Fruit fly (Drosophila melanogaster) whole organism, wandering third instar larva: ENCODE data around the gene alpha-Man-Ia.

Experiments used
- Abd-B ChIP-seq: fragments of >200 bp; optimal IDR thresholded peaks from 2 replicates; lab custom pipeline; 2017; ENCODE audit warnings: missing biosample characterization, missing genetic modification characterization
- Dif ChIP-seq: fragments of 200-275, 200-300 bp; sonication (Bioruptor generic); optimal IDR thresholded peaks from 2 replicates; lab custom pipeline; 2018; ENCODE audit warnings: missing biosample characterization, missing genetic modification characterization; ENCODE audit not compliant: partially characterized antibody
- Hr83 ChIP-seq: fragments of 200-300 bp; sonication (Bioruptor generic); optimal IDR thresholded peaks from 2 replicates; lab custom pipeline; 2016; ENCODE audit warnings: missing biosample characterization, mild to moderate bottlenecking, missing genetic modification characterization, moderate library complexity; ENCODE audit not compliant: poor library complexity, severe bottlenecking
- Myc ChIP-seq: fragments of >200 bp; optimal IDR thresholded peaks from 2 replicates; lab custom pipeline; 2017
- lola ChIP-seq: fragments of >200 bp; optimal IDR thresholded peaks from 2 replicates; lab custom pipeline; 2017; ENCODE audit warnings: missing biosample characterization, missing genetic modification characterization
- pan ChIP-seq: fragments of >200 bp; optimal IDR thresholded peaks from 2 replicates; lab custom pipeline; 2017
- sage ChIP-seq: fragments of 200-800 bp; sonication (Bioruptor generic); optimal IDR thresholded peaks from 2 replicates; lab custom pipeline; 2016; ENCODE audit warnings: missing biosample characterization, mild to moderate bottlenecking, missing genetic modification characterization
- sv ChIP-seq: fragments of 200-800 bp; sonication (Bioruptor generic); optimal IDR thresholded peaks from 3 replicates; lab custom pipeline; 2016; ENCODE audit warnings: missing biosample characterization, missing genetic modification characterization
- tai ChIP-seq: sonication (Bioruptor generic); optimal IDR thresholded peaks from 2 replicates; lab custom pipeline; 2016; ENCODE audit warnings: missing biosample characterization, missing genetic modification characterization
- usp ChIP-seq: fragments of >200 bp; optimal IDR thresholded peaks from 2 replicates; lab custom pipeline; 2017; ENCODE audit warnings: missing biosample characterization, missing genetic modification characterization

DNA sequence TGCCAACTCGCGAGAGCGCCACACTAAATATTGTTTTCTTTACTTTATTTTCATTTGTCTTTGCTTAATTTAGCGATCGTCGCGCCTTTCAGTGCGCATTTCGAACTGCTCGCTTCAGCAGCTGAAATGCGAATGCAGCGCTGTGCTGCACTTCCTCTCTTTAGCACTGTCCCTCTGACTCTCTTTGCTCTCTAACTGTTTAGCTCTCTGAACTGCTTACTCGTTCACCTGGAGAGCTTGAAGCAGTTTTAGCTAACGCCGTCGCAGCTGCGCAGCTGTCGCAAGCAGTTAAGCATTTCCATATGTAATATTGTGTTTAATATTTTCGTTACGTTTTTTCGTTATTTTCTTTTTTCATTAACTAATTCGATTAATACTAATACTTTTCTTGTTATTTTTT lies 16.8 kb downstream of the alpha-Man-Ia start:
- TF ChIP-seq sage (GFP tag; lab: Kevin White, UChicago) (no peak), Abd-B (GFP tag; lab: Kevin White, UChicago) (no peak), Myc (lab: Kevin White, UChicago) (no peak), pan (no peak), sv (GFP tag; lab: Kevin White, UChicago) (no peak), tai (GFP tag; lab: Kevin White, UChicago) (no peak), Dif (GFP tag; lab: Kevin White, UChicago) (peak; percentile 50), Hr83 (GFP tag; lab: Kevin White, UChicago) (no peak), lola (no peak), usp (GFP tag; lab: Kevin White, UChicago) (no peak)
